Fruit fly (Drosophila melanogaster): Measurements from ENCODE around the gene CG31207.

- no peak for TF ChIP-seq toe (GFP tag; optimal IDR thresholded peaks at IDR 0.05)
- TF ChIP-seq Clk (GFP tag; optimal IDR thresholded peaks at IDR 0.05) = no peak
- TF ChIP-seq Crg-1 (GFP tag; optimal IDR thresholded peaks at IDR 0.05) = no peak
- no peak for TF ChIP-seq cic (GFP tag; optimal IDR thresholded peaks at IDR 0.05)
- TF ChIP-seq ovo (GFP tag; optimal IDR thresholded peaks at IDR 0.05) = no peak
- no peak for TF ChIP-seq tj (GFP tag; optimal IDR thresholded peaks at IDR 0.05)
- TF ChIP-seq Mnt (GFP tag; optimal IDR thresholded peaks at IDR 0.05) = no peak
- no peak for TF ChIP-seq CG12768 (GFP tag; optimal IDR thresholded peaks at IDR 0.05)
- no peak for TF ChIP-seq bab1 (GFP tag; optimal IDR thresholded peaks at IDR 0.05)
- TF ChIP-seq pad (GFP tag; optimal IDR thresholded peaks at IDR 0.05) = no peak
- no peak for TF ChIP-seq CG7101 (tag; optimal IDR thresholded peaks at IDR 0.05)
- no peak for TF ChIP-seq CG7045 (GFP tag; optimal IDR thresholded peaks at IDR 0.05)
- no peak for TF ChIP-seq CG33017 (tag; optimal IDR thresholded peaks at IDR 0.05)
These were observed 33.0 kb downstream of the CG31207 start for dm6 chr3R:21013780-21014179.

Data from whole organism, adult.